Fruit fly (Drosophila melanogaster): Measurements from ENCODE around the gene Ets65A.
A peak's percentile ranks its signal among the peaks of the same experiment; 100 is the strongest.

The Ets65A gene

DNA sequence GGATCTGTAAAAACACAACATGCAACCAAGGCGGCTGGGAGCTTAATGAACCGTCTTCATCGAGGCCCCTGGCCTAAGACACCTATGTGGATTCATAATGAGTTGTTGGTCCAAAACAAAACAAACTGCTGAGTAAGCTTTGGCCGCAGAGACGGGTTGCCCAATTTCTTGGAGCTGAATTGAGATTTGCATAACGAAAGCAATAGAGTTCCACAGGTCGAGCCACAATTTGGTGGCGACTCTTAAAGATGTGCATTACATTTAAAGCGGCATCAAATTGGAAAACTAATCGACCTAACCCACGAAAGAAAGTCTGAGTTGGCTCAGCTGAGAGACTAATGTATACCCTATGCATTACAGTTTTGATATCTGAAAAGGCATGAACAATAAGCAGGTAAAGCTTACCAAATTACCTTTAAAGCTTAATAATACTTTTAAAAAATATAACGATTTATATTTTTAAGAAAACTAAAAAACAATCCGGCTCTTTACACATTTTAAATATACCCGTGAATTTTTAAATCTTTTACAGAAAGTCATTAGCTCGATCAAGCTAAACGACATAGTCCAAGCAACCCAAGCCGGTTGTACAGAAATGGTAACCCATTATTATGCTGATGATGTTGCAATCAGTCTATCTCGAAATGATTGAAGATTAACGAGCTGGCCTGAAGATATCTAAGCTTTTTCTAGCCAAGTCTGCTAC lies 60.1 kb downstream of the Ets65A start, which contains the start of gene CG13297 (continued):
- TF ChIP-seq CG17568 (GFP tag; optimal IDR thresholded peaks at IDR 0.05) (no peak), ranshi (GFP tag; IDR thresholded peaks at IDR 0.05) (peak; percentile 21; the same call in 1 of the 2 replicates), CG17802 (tag; optimal IDR thresholded peaks at IDR 0.05) (no peak), CG3995 (GFP tag; optimal IDR thresholded peaks at IDR 0.05) (no peak), CG31441 (GFP tag; IDR thresholded peaks at IDR 0.05) (peak; percentile 84), CG9932 (GFP tag; IDR thresholded peaks at IDR 0.05) (no peak), CG12299 (tag; optimal IDR thresholded peaks at IDR 0.05) (peak; percentile 12), bigmax (GFP tag; optimal IDR thresholded peaks at IDR 0.05) (no peak), Mad (GFP tag; optimal IDR thresholded peaks at IDR 0.05) (no peak), bsh (GFP tag; optimal IDR thresholded peaks at IDR 0.05) (no peak), twi (tag; optimal IDR thresholded peaks at IDR 0.05) (no peak), dysf (GFP tag; IDR thresholded peaks at IDR 0.05) (peak; percentile 57; the same call in 2 of the 3 replicates), CG9215 (GFP tag; IDR thresholded peaks at IDR 0.05) (0 out of 2 replicates have a peak, but pooled peaks have one; percentile 8), ken (GFP tag; IDR thresholded peaks at IDR 0.05) (peak; percentile 21; the same call in 1 of the 3 replicates), slou (GFP tag; optimal IDR thresholded peaks at IDR 0.05) (no peak), CG5245 (GFP tag; optimal IDR thresholded peaks at IDR 0.05) (no peak), gcm2 (GFP tag; optimal IDR thresholded peaks at IDR 0.05) (no peak), ERR (GFP tag; optimal IDR thresholded peaks at IDR 0.05) (no peak), cad (GFP tag; optimal IDR thresholded peaks at IDR 0.05) (no peak), CG11695 (GFP tag; IDR thresholded peaks at IDR 0.05) (peak; percentile 76), fru (optimal IDR thresholded peaks at IDR 0.05) (no peak), Dref (GFP tag; IDR thresholded peaks at IDR 0.05) (no peak), CG1603 (tag; optimal IDR thresholded peaks at IDR 0.05) (no peak), pho (GFP tag; optimal IDR thresholded peaks at IDR 0.05) (no peak), Nf-YC (tag; optimal IDR thresholded peaks at IDR 0.05) (no peak), seq (GFP tag; IDR thresholded peaks at IDR 0.05) (no peak), YL-1 (GFP tag; optimal IDR thresholded peaks at IDR 0.05) (no peak), mam (GFP tag; optimal IDR thresholded peaks at IDR 0.05) (no peak), Bgb (GFP tag; IDR thresholded peaks at IDR 0.05; ENCODE audit: partially characterized antibody) (no peak), CG17328 (GFP tag; IDR thresholded peaks at IDR 0.05) (no peak), Camta (GFP tag; optimal IDR thresholded peaks at IDR 0.05) (no peak), aop (GFP tag; IDR thresholded peaks at IDR 0.05) (no peak), CG16815 (GFP tag; optimal IDR thresholded peaks at IDR 0.05) (no peak), Dip2 (GFP tag; IDR thresholded peaks at IDR 0.05) (no peak), CG10366 (GFP tag; IDR thresholded peaks at IDR 0.05) (peak; percentile 61), CG17385 (GFP tag; optimal IDR thresholded peaks at IDR 0.05) (peak; percentile 20), CkIIα-i1 (GFP tag; IDR thresholded peaks at IDR 0.05) (no peak), bbx (GFP tag; IDR thresholded peaks at IDR 0.05; ENCODE audit: partially characterized antibody) (no peak), Spps (tag; optimal IDR thresholded peaks at IDR 0.05) (peak; percentile 5), Atf6 (GFP tag; IDR thresholded peaks at IDR 0.05) (no peak), shn (GFP tag; optimal IDR thresholded peaks at IDR 0.05) (no peak), CG12104 (GFP tag; optimal IDR thresholded peaks at IDR 0.05) (peak; percentile 27), GATAe (GFP tag; conservative IDR thresholded peaks at IDR 0.05) (no peak), CG34376 (GFP tag; optimal IDR thresholded peaks at IDR 0.05) (no peak), esg (GFP tag; conservative IDR thresholded peaks at IDR 0.05) (peak; percentile 61), repo (GFP tag; optimal IDR thresholded peaks at IDR 0.05) (no peak), pita (GFP tag; optimal IDR thresholded peaks at IDR 0.05) (no peak), salm (tag; optimal IDR thresholded peaks at IDR 0.05) (peak; percentile 18), Lhr (GFP tag; optimal IDR thresholded peaks at IDR 0.05) (no peak), Sox102F (GFP tag; optimal IDR thresholded peaks at IDR 0.05) (peak; percentile 76), Vsx1 (GFP tag; optimal IDR thresholded peaks at IDR 0.05) (peak; percentile 46)
